Fruit fly (Drosophila melanogaster) whole organism, embryonic: ENCODE measurements around the gene Evi5.

Source experiments
- Antp ChIP-seq: fragments of 200-800 bp; sonication (Bioruptor generic); optimal IDR thresholded peaks from 3 replicates; lab custom pipeline; 2016; ENCODE audit warnings: missing biosample characterization, missing genetic modification characterization
- B-H1 ChIP-seq: fragments of 200-800 bp; sonication (Bioruptor generic); IDR thresholded peaks from 3 replicates; pipeline ENCODE4 v1.3.6; 2022; ENCODE audit warnings: missing biosample characterization, missing genetic modification characterization
- Bgb ChIP-seq: fragments of 200-800 bp; sonication (Bioruptor generic); IDR thresholded peaks from 2 replicates; pipeline ENCODE4 v1.3.6; 2022; ENCODE audit warnings: missing biosample characterization, missing genetic modification characterization; ENCODE audit not compliant: partially characterized antibody
- CG12236 ChIP-seq: fragments of 200-800 bp; sonication (Bioruptor generic); optimal IDR thresholded peaks from 2 replicates; lab custom pipeline; 2016; ENCODE audit warnings: missing biosample characterization, missing genetic modification characterization
- CG12659 ChIP-seq: fragments of 200-800 bp; sonication (Bioruptor generic); optimal IDR thresholded peaks from 3 replicates; lab custom pipeline; 2017; ENCODE audit warnings: mild to moderate bottlenecking, missing biosample characterization, missing genetic modification reagents, missing genetic modification characterization
- CG13624 ChIP-seq: fragments of 200-800 bp; sonication (Bioruptor generic); optimal IDR thresholded peaks from 2 replicates; lab custom pipeline; 2016; ENCODE audit warnings: missing biosample characterization, missing genetic modification characterization
- CG13775 ChIP-seq: fragments of 200-800 bp; sonication (Bioruptor generic); optimal IDR thresholded peaks from 3 replicates; lab custom pipeline; 2017; ENCODE audit warnings: missing biosample characterization, mild to moderate bottlenecking, missing genetic modification characterization
- CG14014 ChIP-seq: fragments of 200-800 bp; sonication (Bioruptor generic); IDR thresholded peaks from 2 replicates; pipeline ENCODE4 v1.3.6; 2022; ENCODE audit warnings: missing biosample characterization, missing genetic modification characterization
- CG1647 ChIP-seq: fragments of 200-800 bp; sonication (Bioruptor generic); optimal IDR thresholded peaks from 3 replicates; lab custom pipeline; 2016; ENCODE audit warnings: missing biosample characterization, missing genetic modification characterization
- CG16815 ChIP-seq: fragments of 200-800 bp; sonication (Bioruptor generic); optimal IDR thresholded peaks from 3 replicates; lab custom pipeline; 2017; ENCODE audit warnings: missing biosample characterization, mild to moderate bottlenecking, missing genetic modification characterization
- CG17802 ChIP-seq: fragments of 200-800 bp; sonication (Bioruptor generic); optimal IDR thresholded peaks from 2 replicates; lab custom pipeline; 2018; ENCODE audit warnings: missing biosample characterization, mild to moderate bottlenecking, missing genetic modification characterization, moderate library complexity
- CG17829 ChIP-seq: fragments of 200-800 bp; optimal IDR thresholded peaks from 2 replicates; lab custom pipeline; 2019; ENCODE audit warnings: missing biosample characterization, mild to moderate bottlenecking, missing genetic modification characterization, moderate library complexity
- CG2712 ChIP-seq: fragments of 200-800 bp; optimal IDR thresholded peaks from 3 replicates; lab custom pipeline; 2019; ENCODE audit warnings: missing biosample characterization, mild to moderate bottlenecking, missing genetic modification characterization, moderate library complexity
- CG30431 ChIP-seq: fragments of 200-800 bp; sonication (Bioruptor generic); optimal IDR thresholded peaks from 2 replicates; lab custom pipeline; 2017; ENCODE audit warnings: missing biosample characterization, missing genetic modification characterization
- CG31388 ChIP-seq: fragments of 200-800 bp; sonication (Bioruptor generic); optimal IDR thresholded peaks from 2 replicates; lab custom pipeline; 2016; ENCODE audit warnings: missing biosample characterization, missing genetic modification characterization
- CG32532 ChIP-seq: fragments of 200-800 bp; sonication (Bioruptor generic); IDR thresholded peaks from 2 replicates; pipeline ENCODE4 v1.3.6; 2022; ENCODE audit warnings: missing biosample characterization, missing genetic modification characterization
- CG34422 ChIP-seq: fragments of 200-800 bp; sonication (Bioruptor generic); IDR thresholded peaks from 3 replicates; pipeline ENCODE4 v1.3.6; 2022; ENCODE audit warnings: missing biosample characterization, missing genetic modification characterization
- CG4328 ChIP-seq: fragments of 200-800 bp; sonication (Bioruptor generic); optimal IDR thresholded peaks from 3 replicates; lab custom pipeline; 2017; ENCODE audit warnings: missing biosample characterization, missing genetic modification reagents, missing genetic modification characterization
- CG5953 ChIP-seq: fragments of 200-800 bp; sonication (Bioruptor generic); IDR thresholded peaks from 2 replicates; pipeline ENCODE4 v1.3.6; 2022; ENCODE audit warnings: missing biosample characterization, missing genetic modification characterization
- CG6689 ChIP-seq: fragments of 200-800 bp; sonication (Bioruptor generic); IDR thresholded peaks from 2 replicates; pipeline ENCODE4 v1.3.6; 2022; ENCODE audit warnings: missing biosample characterization, missing genetic modification characterization
- CG7786 ChIP-seq: fragments of 200-800 bp; sonication (Bioruptor generic); optimal IDR thresholded peaks from 2 replicates; lab custom pipeline; 2016; ENCODE audit warnings: missing biosample characterization, missing genetic modification characterization
- CG8388 ChIP-seq: fragments of 200-800 bp; sonication (Bioruptor generic); optimal IDR thresholded peaks from 2 replicates; lab custom pipeline; 2019; ENCODE audit warnings: missing biosample characterization, mild to moderate bottlenecking, missing genetic modification characterization, moderate library complexity
- CG8944 ChIP-seq: fragments of 200-800 bp; sonication (Bioruptor generic); optimal IDR thresholded peaks from 3 replicates; lab custom pipeline; 2016; ENCODE audit warnings: missing biosample characterization, missing genetic modification characterization
- Dbx ChIP-seq: fragments of 200-800 bp; sonication (Bioruptor generic); IDR thresholded peaks from 3 replicates; pipeline ENCODE4 v1.3.6; 2022; ENCODE audit warnings: missing biosample characterization, missing genetic modification characterization
- HLH4C ChIP-seq: fragments of 200-800 bp; sonication (Bioruptor generic); IDR thresholded peaks from 3 replicates; pipeline ENCODE4 v1.3.6; 2022; ENCODE audit warnings: missing biosample characterization, missing genetic modification characterization; ENCODE audit not compliant: partially characterized antibody
- Side ChIP-seq: fragments of 200-800 bp; sonication (Bioruptor generic); optimal IDR thresholded peaks from 2 replicates; lab custom pipeline; 2016; ENCODE audit warnings: missing biosample characterization, missing genetic modification characterization
- Stat92E ChIP-seq, 3 experiments: fragments of >200 bp in 2 of 3; fragments of 200-800 bp in 1 of 3; sonication (Bioruptor generic) in 1 of 3; optimal IDR thresholded peaks; 2 replicates each; lab custom pipeline; 2017 to 2019; ENCODE audit warnings: missing biosample characterization in 3 of 3, missing genetic modification characterization in 3 of 3, mild to moderate bottlenecking in 1 of 3, moderate library complexity in 1 of 3
- bbx ChIP-seq: fragments of 200-800 bp; sonication (Bioruptor generic); IDR thresholded peaks from 2 replicates; pipeline ENCODE4 v1.3.6; 2022; ENCODE audit warnings: missing biosample characterization, missing genetic modification characterization; ENCODE audit not compliant: partially characterized antibody
- crp ChIP-seq, 2 experiments: fragments of 200-800 bp; sonication (Bioruptor generic); optimal IDR thresholded peaks; 2 replicates in 1 of 2; 3 replicates in 1 of 2; lab custom pipeline; 2017; ENCODE audit warnings: missing biosample characterization in 2 of 2, missing genetic modification characterization in 2 of 2, mild to moderate bottlenecking in 1 of 2, moderate library complexity in 1 of 2
- da ChIP-seq: fragments of 200-800 bp; sonication (Bioruptor generic); optimal IDR thresholded peaks from 2 replicates; lab custom pipeline; 2016; ENCODE audit warnings: missing biosample characterization, missing genetic modification characterization
- dmrt99B ChIP-seq: fragments of 200-800 bp; sonication (Bioruptor generic); optimal IDR thresholded peaks from 2 replicates; lab custom pipeline; 2018; ENCODE audit warnings: missing biosample characterization, mild to moderate bottlenecking, missing genetic modification characterization, moderate library complexity
- gcm ChIP-seq: fragments of 200-800 bp; sonication (Bioruptor generic); optimal IDR thresholded peaks from 2 replicates; lab custom pipeline; 2019; ENCODE audit warnings: missing biosample characterization, mild to moderate bottlenecking, missing genetic modification characterization, moderate library complexity
- insv ChIP-seq, 2 experiments: fragments of 200-800 bp; sonication (Bioruptor generic); optimal IDR thresholded peaks; 3 replicates each; lab custom pipeline; 2016 to 2018; ENCODE audit warnings: missing biosample characterization in 2 of 2, missing genetic modification characterization in 2 of 2
- jing ChIP-seq: fragments of 200-800 bp; sonication (Bioruptor generic); optimal IDR thresholded peaks from 2 replicates; lab custom pipeline; 2018; ENCODE audit warnings: missing biosample characterization, mild to moderate bottlenecking, missing genetic modification characterization
- kah ChIP-seq: fragments of 200-800 bp; sonication (Bioruptor generic); optimal IDR thresholded peaks from 2 replicates; lab custom pipeline; 2018; ENCODE audit warnings: missing biosample characterization, mild to moderate bottlenecking, missing genetic modification characterization
- lov ChIP-seq, 2 experiments: fragments of 200-800 bp in 1 of 2; fragments of >200 bp in 1 of 2; sonication (Bioruptor generic) in 1 of 2; IDR thresholded peaks in 1 of 2; optimal IDR thresholded peaks in 1 of 2; 2 replicates in 1 of 2; 3 replicates in 1 of 2; pipeline versions ENCODE4 v1.3.6 to Lab custom; 2017 to 2022; ENCODE audit warnings: missing biosample characterization in 1 of 2, missing genetic modification characterization in 1 of 2
- nau ChIP-seq: fragments of 200-800 bp; sonication (Bioruptor generic); optimal IDR thresholded peaks from 3 replicates; lab custom pipeline; 2017; ENCODE audit warnings: missing biosample characterization, mild to moderate bottlenecking, missing genetic modification characterization, missing genetic modification reagents
- onecut ChIP-seq: fragments of 200-800 bp; sonication (Bioruptor generic); IDR thresholded peaks from 2 replicates; pipeline ENCODE4 v1.3.6; 2022; ENCODE audit warnings: missing biosample characterization, missing genetic modification characterization
- pan ChIP-seq, 4 experiments: fragments of >200 bp in 3 of 4; fragments of 200-800 bp in 1 of 4; sonication (Bioruptor generic) in 1 of 4; optimal IDR thresholded peaks in 3 of 4; IDR thresholded peaks in 1 of 4; 2 replicates each; pipeline versions ENCODE4 v1.3.6 to Lab custom; 2017 to 2022; ENCODE audit warnings: missing biosample characterization in 2 of 4, missing genetic modification characterization in 2 of 4, mixed read lengths in 1 of 4
- peb ChIP-seq: fragments of 200-800 bp; sonication (Bioruptor generic); IDR thresholded peaks from 2 replicates; pipeline ENCODE4 v1.3.6; 2022; ENCODE audit warnings: missing biosample characterization, missing genetic modification characterization
- pum ChIP-seq: fragments of 200-800 bp; sonication (Bioruptor generic); optimal IDR thresholded peaks from 2 replicates; lab custom pipeline; 2016; ENCODE audit warnings: missing biosample characterization, missing genetic modification characterization
- run ChIP-seq: fragments of 200-800 bp; sonication (Bioruptor generic); optimal IDR thresholded peaks from 3 replicates; lab custom pipeline; 2018; ENCODE audit warnings: missing biosample characterization, mild to moderate bottlenecking, missing genetic modification characterization
- schlank ChIP-seq: fragments of 200-800 bp; sonication (Bioruptor generic); optimal IDR thresholded peaks from 2 replicates; lab custom pipeline; 2018; ENCODE audit warnings: missing biosample characterization, mild to moderate bottlenecking, missing genetic modification characterization
- slp2 ChIP-seq: fragments of 200-800 bp; sonication (Bioruptor generic); optimal IDR thresholded peaks from 2 replicates; lab custom pipeline; 2016; ENCODE audit warnings: missing biosample characterization, missing genetic modification characterization
- tgo ChIP-seq: fragments of 200-800 bp; sonication (Bioruptor generic); IDR thresholded peaks from 3 replicates; pipeline ENCODE4 v1.3.6; 2022; ENCODE audit warnings: missing biosample characterization, missing genetic modification characterization
- tio ChIP-seq: fragments of 200-800 bp; sonication (Bioruptor generic); optimal IDR thresholded peaks from 2 replicates; lab custom pipeline; 2017; ENCODE audit warnings: missing biosample characterization, missing genetic modification characterization, inconsistent platforms
- tx ChIP-seq: fragments of 200-800 bp; sonication (Bioruptor generic); optimal IDR thresholded peaks from 2 replicates; lab custom pipeline; 2016; ENCODE audit warnings: missing biosample characterization, missing genetic modification characterization
- vfl ChIP-seq: fragments of 200-800 bp; sonication (Bioruptor generic); optimal IDR thresholded peaks from 2 replicates; lab custom pipeline; 2016; ENCODE audit warnings: missing biosample characterization, missing genetic modification characterization
- zfh2 ChIP-seq: fragments of 200-800 bp; sonication (Bioruptor generic); optimal IDR thresholded peaks from 2 replicates; lab custom pipeline; 2016; ENCODE audit warnings: missing biosample characterization, missing genetic modification characterization

The Evi5 gene

dm6 chrX:11451027-11451572, 3.1 kb downstream of the Evi5 start (continued):
- TF ChIP-seq onecut (GFP tag; lab: Robert Waterston, UW) = peak; percentile 45
- no peak for TF ChIP-seq Stat92E (GFP tag; optimal IDR thresholded peaks at IDR 0.05; lab: Kevin White, UChicago)
- TF ChIP-seq vfl (GFP tag; lab: Kevin White, UChicago) = no peak
- TF ChIP-seq tio (GFP tag; lab: Kevin White, UChicago) = peak; percentile 31
- no peak for TF ChIP-seq CG4328 (GFP tag; lab: Kevin White, UChicago)
- 0 out of 3 replicates have a peak, but pooled peaks have one; percentile 30 for TF ChIP-seq CG34422 (GFP tag; lab: Robert Waterston, UW)
- no peak for TF ChIP-seq CG16815 (GFP tag; lab: Kevin White, UChicago)
- TF ChIP-seq bbx (GFP tag; lab: Robert Waterston, UW) = no peak
- TF ChIP-seq CG8388 (GFP tag; lab: Kevin White, UChicago) = no peak
- TF ChIP-seq slp2 (GFP tag; lab: Kevin White, UChicago) = peak; percentile 22
- peak; percentile 63 for TF ChIP-seq tgo
- TF ChIP-seq Side (GFP tag; lab: Kevin White, UChicago) = no peak
- TF ChIP-seq crp (GFP tag; optimal IDR thresholded peaks at IDR 0.05; lab: Kevin White, UChicago) = no peak
- TF ChIP-seq Antp (GFP tag; lab: Kevin White, UChicago) = no peak
- TF ChIP-seq CG8944 = peak; percentile 7
- no peak for TF ChIP-seq CG13775 (GFP tag; lab: Kevin White, UChicago)
- TF ChIP-seq jing = no peak
- peak; percentile 31 for TF ChIP-seq CG12659 (GFP tag; lab: Kevin White, UChicago)
- peak; percentile 25 for TF ChIP-seq zfh2
- TF ChIP-seq HLH4C (GFP tag; lab: Robert Waterston, UW) = no peak
- no peak for TF ChIP-seq CG31388 (GFP tag; lab: Kevin White, UChicago)
- no peak for TF ChIP-seq gcm (GFP tag; lab: Kevin White, UChicago)
- no peak for TF ChIP-seq CG1647 (GFP tag; lab: Kevin White, UChicago)
- no peak for TF ChIP-seq tx (GFP tag; lab: Kevin White, UChicago)
- 0 out of 2 replicates have a peak, but pooled peaks have one; percentile 12 for TF ChIP-seq CG5953 (GFP tag; lab: Robert Waterston, UW)
- no peak for TF ChIP-seq CG17802
- TF ChIP-seq da (GFP tag; lab: Kevin White, UChicago) = no peak
- no peak for TF ChIP-seq Bgb (GFP tag; lab: Robert Waterston, UW)
- TF ChIP-seq CG32532 (GFP tag; lab: Robert Waterston, UW) = peak; percentile 73
- TF ChIP-seq Dbx (GFP tag; lab: Robert Waterston, UW) = peak; percentile 33; the same call in 1 of the 3 replicates
- no peak for TF ChIP-seq pan (optimal IDR thresholded peaks at IDR 0.05; lab: Kevin White, UChicago)
- TF ChIP-seq pan (GFP tag; optimal IDR thresholded peaks at IDR 0.05 in 1 of 2, IDR thresholded peaks at IDR 0.05 in 1 of 2) = peak in 1 of 2 experiments; percentile 74
- TF ChIP-seq pum (GFP tag; lab: Kevin White, UChicago) = no peak
- peak; percentile 43 for TF ChIP-seq CG2712 (tag; lab: Kevin White, UChicago)
- no peak for TF ChIP-seq nau
- TF ChIP-seq CG7786 (GFP tag; lab: Kevin White, UChicago) = peak; percentile 40
- TF ChIP-seq CG13624 (GFP tag; lab: Kevin White, UChicago) = peak; percentile 54
- TF ChIP-seq lov (optimal IDR thresholded peaks at IDR 0.05; lab: Kevin White, UChicago) = no peak
- 0 out of 3 replicates have a peak, but pooled peaks have one; percentile 18 for TF ChIP-seq lov (GFP tag; IDR thresholded peaks at IDR 0.05; lab: Robert Waterston, UW)
- no peak for TF ChIP-seq insv (GFP tag; optimal IDR thresholded peaks at IDR 0.05; lab: Kevin White, UChicago)
- TF ChIP-seq peb (GFP tag; lab: Robert Waterston, UW) = no peak
- TF ChIP-seq CG14014 (GFP tag; lab: Robert Waterston, UW) = peak; percentile 59
- peak; percentile 66 for TF ChIP-seq dmrt99B (tag; lab: Kevin White, UChicago)
- TF ChIP-seq run (tag; lab: Kevin White, UChicago) = no peak
- peak; percentile 63 for TF ChIP-seq CG6689 (GFP tag; lab: Robert Waterston, UW)
- TF ChIP-seq kah (GFP tag; lab: Kevin White, UChicago) = peak; percentile 32
- no peak for TF ChIP-seq schlank (tag; lab: Kevin White, UChicago)
- peak; percentile 15 for TF ChIP-seq CG17829 (tag; lab: Kevin White, UChicago)
- TF ChIP-seq CG30431 (GFP tag; lab: Kevin White, UChicago) = no peak
- no peak for TF ChIP-seq CG12236
- peak; percentile 42; the same call in 2 of the 3 replicates for TF ChIP-seq B-H1
